Fruit fly (Drosophila melanogaster) whole organism, embryonic: Measurements from ENCODE around the gene Rtca.

ENCODE experiments used
- Awh ChIP-seq: fragments of 200-800 bp; sonication (Bioruptor generic); IDR thresholded peaks from 2 replicates; pipeline ENCODE4, ENCODE4 v1.3.6; 2022; ENCODE audit warnings: missing biosample characterization, missing genetic modification characterization
- BtbVII ChIP-seq: fragments of 200-800 bp; sonication (Bioruptor generic); optimal IDR thresholded peaks from 3 replicates; lab custom pipeline; 2017; ENCODE audit warnings: missing biosample characterization, mild to moderate bottlenecking, missing genetic modification characterization
- CG11247 ChIP-seq: fragments of 200-800 bp; sonication (Bioruptor generic); IDR thresholded peaks from 2 replicates; pipeline ENCODE4 v1.3.6; 2022; ENCODE audit warnings: missing biosample characterization, missing genetic modification characterization
- CG12219 ChIP-seq: fragments of 200-800 bp; sonication (Bioruptor generic); optimal IDR thresholded peaks from 3 replicates; lab custom pipeline; 2018; ENCODE audit warnings: missing biosample characterization, mild to moderate bottlenecking, missing genetic modification characterization
- CG13296 ChIP-seq: fragments of 200-800 bp; sonication (Bioruptor generic); optimal IDR thresholded peaks from 3 replicates; lab custom pipeline; 2018; ENCODE audit warnings: missing biosample characterization, mild to moderate bottlenecking, missing genetic modification characterization
- CG14710 ChIP-seq: fragments of 200-800 bp; sonication (Bioruptor generic); optimal IDR thresholded peaks from 3 replicates; lab custom pipeline; 2019; ENCODE audit warnings: missing biosample characterization, mild to moderate bottlenecking, missing genetic modification characterization, moderate library complexity
- CG15073 ChIP-seq: fragments of 200-800 bp; sonication (Bioruptor generic); optimal IDR thresholded peaks from 2 replicates; lab custom pipeline; 2016; ENCODE audit warnings: missing biosample characterization, missing genetic modification characterization
- CG1603 ChIP-seq: fragments of 200-800 bp; sonication (Bioruptor generic); optimal IDR thresholded peaks from 2 replicates; lab custom pipeline; 2019; ENCODE audit warnings: missing biosample characterization, mild to moderate bottlenecking, missing genetic modification characterization, moderate library complexity
- CG16815 ChIP-seq: fragments of 200-800 bp; sonication (Bioruptor generic); optimal IDR thresholded peaks from 3 replicates; lab custom pipeline; 2017; ENCODE audit warnings: missing biosample characterization, mild to moderate bottlenecking, missing genetic modification characterization
- CG2202 ChIP-seq: fragments of 200-800 bp; sonication (Bioruptor generic); optimal IDR thresholded peaks from 2 replicates; lab custom pipeline; 2018; ENCODE audit warnings: missing biosample characterization, mild to moderate bottlenecking, missing genetic modification characterization
- CG31365 ChIP-seq: fragments of 200-800 bp; sonication (Bioruptor generic); optimal IDR thresholded peaks from 2 replicates; lab custom pipeline; 2018; ENCODE audit warnings: missing biosample characterization, mild to moderate bottlenecking, missing genetic modification characterization
- CG4282 ChIP-seq: fragments of 200-800 bp; sonication (Bioruptor generic); optimal IDR thresholded peaks from 2 replicates; lab custom pipeline; 2016; ENCODE audit warnings: missing biosample characterization, missing genetic modification characterization
- CG43689 ChIP-seq: fragments of 200-800 bp; sonication (Bioruptor generic); IDR thresholded peaks from 2 replicates; pipeline ENCODE4 v1.3.6; 2022; ENCODE audit warnings: missing biosample characterization, missing genetic modification characterization
- CG4424 ChIP-seq: fragments of 200-800 bp; sonication (Bioruptor generic); optimal IDR thresholded peaks from 3 replicates; lab custom pipeline; 2016; ENCODE audit warnings: missing biosample characterization, missing genetic modification characterization
- CG8765 ChIP-seq: fragments of 200-800 bp; sonication (Bioruptor generic); IDR thresholded peaks from 2 replicates; pipeline ENCODE4 v1.3.6; 2022; ENCODE audit warnings: missing biosample characterization, missing genetic modification characterization
- CrebB ChIP-seq: fragments of 200-800 bp; sonication (Bioruptor generic); optimal IDR thresholded peaks from 3 replicates; lab custom pipeline; 2018; ENCODE audit warnings: missing biosample characterization, mild to moderate bottlenecking, missing genetic modification characterization
- Dek ChIP-seq: fragments of 200-800 bp; sonication (Bioruptor generic); optimal IDR thresholded peaks from 3 replicates; lab custom pipeline; 2019; ENCODE audit warnings: missing biosample characterization, mild to moderate bottlenecking, missing genetic modification characterization, moderate library complexity
- Dref ChIP-seq: fragments of 200-800 bp; sonication (Bioruptor generic); IDR thresholded peaks from 2 replicates; pipeline ENCODE4 v1.3.6; 2022; ENCODE audit warnings: missing biosample characterization, missing genetic modification characterization
- Ets97D ChIP-seq: fragments of 200-800 bp; sonication (Bioruptor generic); optimal IDR thresholded peaks from 3 replicates; lab custom pipeline; 2016; ENCODE audit warnings: missing biosample characterization, missing genetic modification characterization
- Fer1 ChIP-seq: fragments of 200-800 bp; sonication (Bioruptor generic); optimal IDR thresholded peaks from 2 replicates; lab custom pipeline; 2017; ENCODE audit warnings: missing biosample characterization, mild to moderate bottlenecking, missing genetic modification characterization
- HHEX ChIP-seq: fragments of 200-800 bp; sonication (Bioruptor generic); optimal IDR thresholded peaks from 3 replicates; lab custom pipeline; 2017; ENCODE audit warnings: missing biosample characterization, mild to moderate bottlenecking, missing genetic modification characterization, missing genetic modification reagents
- HLH3B ChIP-seq: fragments of 200-800 bp; sonication (Bioruptor generic); IDR thresholded peaks from 2 replicates; pipeline ENCODE4 v1.3.6; 2022; ENCODE audit warnings: missing biosample characterization, missing genetic modification characterization
- HLH4C ChIP-seq: fragments of 200-800 bp; sonication (Bioruptor generic); IDR thresholded peaks from 3 replicates; pipeline ENCODE4 v1.3.6; 2022; ENCODE audit warnings: missing biosample characterization, missing genetic modification characterization; ENCODE audit not compliant: partially characterized antibody
- HmgD ChIP-seq: fragments of 200-800 bp; sonication (Bioruptor generic); optimal IDR thresholded peaks from 3 replicates; lab custom pipeline; 2016; ENCODE audit warnings: missing biosample characterization, missing genetic modification characterization
- Hr39 ChIP-seq: fragments of >200 bp; optimal IDR thresholded peaks from 2 replicates; lab custom pipeline; 2017
- Hr78 ChIP-seq, 2 experiments: fragments of 200-800 bp in 1 of 2; fragments of >200 bp in 1 of 2; sonication (Bioruptor generic) in 1 of 2; optimal IDR thresholded peaks; 2 replicates each; lab custom pipeline; 2017 to 2019; ENCODE audit warnings: missing biosample characterization in 2 of 2, missing genetic modification characterization in 2 of 2, mild to moderate bottlenecking in 1 of 2, moderate library complexity in 1 of 2
- Max ChIP-seq: fragments of 200-800 bp; sonication (Bioruptor generic); optimal IDR thresholded peaks from 2 replicates; lab custom pipeline; 2016; ENCODE audit warnings: missing biosample characterization, mild to moderate bottlenecking, missing genetic modification characterization
- Mes4 ChIP-seq: fragments of 200-800 bp; sonication (Bioruptor generic); optimal IDR thresholded peaks from 2 replicates; lab custom pipeline; 2016; ENCODE audit warnings: missing biosample characterization, missing genetic modification characterization
- NC2α ChIP-seq: fragments of 200-800 bp; sonication (Bioruptor generic); optimal IDR thresholded peaks from 2 replicates; lab custom pipeline; 2016; ENCODE audit warnings: missing biosample characterization, missing genetic modification characterization
- Opbp ChIP-seq: fragments of 200-800 bp; sonication (Bioruptor generic); IDR thresholded peaks from 3 replicates; pipeline ENCODE4 v1.3.6; 2022; ENCODE audit warnings: missing biosample characterization, missing genetic modification characterization; ENCODE audit not compliant: partially characterized antibody
- Ravus ChIP-seq: fragments of 200-800 bp; sonication (Bioruptor generic); IDR thresholded peaks from 2 replicates; pipeline ENCODE4 v1.3.6; 2022; ENCODE audit warnings: missing biosample characterization, missing genetic modification characterization
- Sin3A ChIP-seq: fragments of >200 bp; optimal IDR thresholded peaks from 2 replicates; lab custom pipeline; 2018
- Taf1 ChIP-seq: fragments of 200-800 bp; sonication (Bioruptor generic); IDR thresholded peaks from 2 replicates; pipeline ENCODE4 v1.3.6; 2022; ENCODE audit warnings: missing biosample characterization, missing genetic modification characterization
- cg ChIP-seq: fragments of 200-800 bp; sonication (Bioruptor generic); optimal IDR thresholded peaks from 3 replicates; lab custom pipeline; 2019; ENCODE audit warnings: missing biosample characterization, mild to moderate bottlenecking, missing genetic modification characterization, moderate library complexity
- crp ChIP-seq, 2 experiments: fragments of 200-800 bp; sonication (Bioruptor generic); optimal IDR thresholded peaks; 2 replicates in 1 of 2; 3 replicates in 1 of 2; lab custom pipeline; 2017; ENCODE audit warnings: missing biosample characterization in 2 of 2, missing genetic modification characterization in 2 of 2, mild to moderate bottlenecking in 1 of 2, moderate library complexity in 1 of 2
- ems ChIP-seq: fragments of 200-800 bp; sonication (Bioruptor generic); optimal IDR thresholded peaks from 3 replicates; lab custom pipeline; 2016; ENCODE audit warnings: missing biosample characterization, missing genetic modification characterization
- grn ChIP-seq: fragments of 200-800 bp; sonication (Bioruptor generic); optimal IDR thresholded peaks from 3 replicates; lab custom pipeline; 2017; ENCODE audit warnings: missing biosample characterization, missing genetic modification characterization
- gsb-n ChIP-seq: fragments of 200-800 bp; sonication (Bioruptor generic); optimal IDR thresholded peaks from 3 replicates; lab custom pipeline; 2018; ENCODE audit warnings: missing biosample characterization, mild to moderate bottlenecking, missing genetic modification characterization
- hbn ChIP-seq: fragments of 200-800 bp; sonication (Bioruptor generic); IDR thresholded peaks from 2 replicates; pipeline ENCODE4 v1.3.6; 2022; ENCODE audit warnings: missing biosample characterization, missing genetic modification characterization; ENCODE audit not compliant: partially characterized antibody
- nerfin-1 ChIP-seq: fragments of 200-800 bp; sonication (Bioruptor generic); optimal IDR thresholded peaks from 3 replicates; lab custom pipeline; 2019; ENCODE audit warnings: missing biosample characterization, mild to moderate bottlenecking, missing genetic modification characterization, moderate library complexity
- pnt ChIP-seq: fragments of 200-800 bp; sonication (Bioruptor generic); optimal IDR thresholded peaks from 3 replicates; lab custom pipeline; 2016; ENCODE audit warnings: missing biosample characterization, missing genetic modification characterization
- sima ChIP-seq: fragments of 200-800 bp; sonication (Bioruptor generic); optimal IDR thresholded peaks from 2 replicates; lab custom pipeline; 2016; ENCODE audit warnings: missing biosample characterization, missing genetic modification characterization
- sqz ChIP-seq: fragments of 200-800 bp; sonication (Bioruptor generic); optimal IDR thresholded peaks from 3 replicates; lab custom pipeline; 2018; ENCODE audit warnings: missing biosample characterization, mild to moderate bottlenecking, missing genetic modification characterization
- sug ChIP-seq: fragments of 200-800 bp; optimal IDR thresholded peaks from 2 replicates; lab custom pipeline; 2019; ENCODE audit warnings: missing biosample characterization, mild to moderate bottlenecking, missing genetic modification characterization, moderate library complexity
- tna ChIP-seq: fragments of 200-800 bp; sonication (Bioruptor generic); IDR thresholded peaks from 2 replicates; pipeline ENCODE4 v1.3.6; 2022; ENCODE audit warnings: missing biosample characterization, missing genetic modification characterization; ENCODE audit not compliant: partially characterized antibody
- zf30C ChIP-seq: fragments of 200-800 bp; sonication (Bioruptor generic); optimal IDR thresholded peaks from 3 replicates; lab custom pipeline; 2018; ENCODE audit warnings: missing biosample characterization, mild to moderate bottlenecking, missing genetic modification characterization

Gene Rtca

DNA sequence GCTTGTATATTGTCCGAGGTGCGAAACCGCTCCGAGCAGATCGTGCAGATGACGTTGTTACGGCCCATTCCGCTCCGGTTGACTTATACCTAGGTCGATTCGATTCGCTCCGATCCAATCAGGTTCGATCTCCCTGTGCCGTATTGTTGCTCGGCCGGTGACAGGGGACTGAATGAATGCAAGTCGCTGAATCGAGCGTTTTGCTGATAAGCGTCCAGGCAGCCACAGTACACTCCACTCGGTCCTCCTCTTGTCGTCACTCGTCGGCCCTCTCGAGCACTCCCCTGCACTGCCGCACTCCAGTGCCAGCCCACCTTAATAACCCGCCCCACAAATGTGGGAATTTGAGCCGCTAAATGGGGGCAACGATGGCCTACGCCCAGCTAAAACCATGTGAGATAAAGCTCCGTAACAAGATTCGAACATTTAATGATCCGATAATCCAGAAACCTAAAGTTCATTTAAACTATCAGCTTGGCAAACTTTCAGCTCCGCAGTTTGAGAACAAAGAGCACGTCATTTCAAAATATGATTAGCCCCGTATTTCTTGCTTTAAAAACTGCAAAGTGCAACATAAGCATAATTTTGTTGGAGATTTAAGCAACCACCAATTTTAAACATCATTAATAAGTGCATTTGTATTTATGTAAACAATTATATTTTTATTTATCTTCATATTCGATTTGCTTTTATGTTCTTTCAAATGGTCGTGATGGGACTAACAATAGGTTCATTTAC, 28.4 kb upstream of the Rtca start, which contains the start of gene CG4325 (continued):
- no peak for TF ChIP-seq sqz (GFP tag; lab: Kevin White, UChicago)
- TF ChIP-seq, all 482 proteins: peak for 3

DNA sequence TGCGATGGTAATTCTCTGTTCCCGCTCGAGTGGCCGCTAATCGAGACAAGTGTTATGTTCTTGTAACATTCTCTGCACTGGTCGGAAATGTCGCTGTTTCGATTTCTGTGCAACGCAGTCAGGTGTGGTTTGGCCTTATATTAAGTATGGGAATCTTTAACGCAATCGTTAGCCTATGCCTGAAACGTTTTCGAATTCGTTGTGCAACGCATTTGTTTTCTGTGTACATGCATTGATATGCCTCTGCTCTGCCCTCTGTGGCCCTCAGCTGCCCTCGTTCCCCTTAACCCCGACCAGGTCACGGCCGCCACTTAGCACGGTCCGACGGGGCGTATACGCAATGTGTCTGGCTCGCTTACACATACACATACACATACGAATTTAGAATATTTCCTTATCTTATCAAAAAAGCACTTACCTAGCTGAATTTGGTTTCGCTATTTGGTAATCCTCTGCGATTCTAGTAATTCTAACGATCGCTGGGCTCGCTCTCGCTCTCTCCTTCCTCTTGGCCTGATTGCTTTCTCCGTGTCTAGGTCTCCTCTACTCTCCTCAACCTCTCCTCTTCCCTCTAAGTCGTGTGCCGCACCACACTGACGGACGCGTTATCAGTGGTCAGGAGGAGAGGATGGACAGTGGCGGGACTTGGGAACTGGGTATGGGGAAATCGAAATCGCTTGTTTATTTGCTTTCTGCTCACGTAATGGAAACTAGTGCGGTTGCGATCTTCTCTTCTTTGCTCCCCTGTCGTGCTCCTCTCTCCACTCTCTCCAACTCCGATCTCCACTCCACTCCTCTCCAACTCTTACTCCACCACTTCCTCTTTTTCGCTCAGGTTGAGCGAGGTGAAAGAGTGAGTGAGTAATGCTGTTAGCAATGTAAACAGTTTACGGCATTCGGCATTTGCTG, 23.2 kb upstream of the Rtca start:
- TF ChIP-seq crp (GFP tag; optimal IDR thresholded peaks at IDR 0.05; lab: Kevin White, UChicago), result no peak
- TF ChIP-seq Dref (GFP tag; lab: Robert Waterston, UW), result 0 out of 2 replicates have a peak, but pooled peaks have one; percentile 10
- TF ChIP-seq tna (GFP tag; lab: Robert Waterston, UW), result no peak
- no peak for TF ChIP-seq hbn (GFP tag; lab: Robert Waterston, UW)
- TF ChIP-seq HmgD (GFP tag; lab: Kevin White, UChicago), result no peak
- no peak for TF ChIP-seq Awh (GFP tag; lab: Robert Waterston, UW)
- TF ChIP-seq Dek, result no peak
- no peak for TF ChIP-seq CG16815
- no peak for TF ChIP-seq ems (GFP tag; lab: Kevin White, UChicago)
- peak; percentile 32 for TF ChIP-seq cg (GFP tag; lab: Kevin White, UChicago)
- TF ChIP-seq CG43689 (GFP tag; lab: Robert Waterston, UW), result no peak
- TF ChIP-seq Sin3A (lab: Kevin White, UChicago), result no peak
- TF ChIP-seq CrebB (tag; lab: Kevin White, UChicago), result no peak
- TF ChIP-seq Hr39, result no peak
- no peak for TF ChIP-seq sima (GFP tag; lab: Kevin White, UChicago)
- no peak for TF ChIP-seq CG15073 (GFP tag; lab: Kevin White, UChicago)
- TF ChIP-seq HHEX (GFP tag; lab: Kevin White, UChicago), result peak; percentile 2
- peak; percentile 64 for TF ChIP-seq sug (tag; lab: Kevin White, UChicago)
- no peak for TF ChIP-seq gsb-n (tag; lab: Kevin White, UChicago)
- no peak for TF ChIP-seq Max (GFP tag; lab: Kevin White, UChicago)
- no peak for TF ChIP-seq Mes4 (GFP tag; lab: Kevin White, UChicago)
- no peak for TF ChIP-seq NC2α (GFP tag; lab: Kevin White, UChicago)
- no peak for TF ChIP-seq CG4282 (GFP tag; lab: Kevin White, UChicago)
- no peak for TF ChIP-seq Fer1 (GFP tag; lab: Kevin White, UChicago)
- TF ChIP-seq HLH4C, result no peak
- no peak for TF ChIP-seq Taf1
- no peak for TF ChIP-seq BtbVII (GFP tag; lab: Kevin White, UChicago)
- TF ChIP-seq grn (GFP tag; lab: Kevin White, UChicago), result no peak
- TF ChIP-seq nerfin-1 (tag; lab: Kevin White, UChicago), result no peak
- no peak for TF ChIP-seq CG4424 (GFP tag; lab: Kevin White, UChicago)
- no peak for TF ChIP-seq CG11247 (GFP tag; lab: Robert Waterston, UW)
- TF ChIP-seq CG31365 (tag; lab: Kevin White, UChicago), result no peak
- TF ChIP-seq Hr78 (GFP tag; optimal IDR thresholded peaks at IDR 0.05; lab: Kevin White, UChicago), result peak in 1 of 2 experiments; percentile 97
- no peak for TF ChIP-seq Ets97D
- no peak for TF ChIP-seq CG8765 (GFP tag; lab: Robert Waterston, UW)
- TF ChIP-seq HLH3B (GFP tag; lab: Robert Waterston, UW), result no peak
- no peak for TF ChIP-seq Opbp (GFP tag; lab: Robert Waterston, UW)
- no peak for TF ChIP-seq pnt (GFP tag; lab: Kevin White, UChicago)
- no peak for TF ChIP-seq CG2202 (tag; lab: Kevin White, UChicago)
- no peak for TF ChIP-seq CG12219
- TF ChIP-seq zf30C, result no peak
- TF ChIP-seq CG14710, result no peak
- TF ChIP-seq Ravus (GFP tag; lab: Robert Waterston, UW), result no peak
- TF ChIP-seq CG13296 (GFP tag; lab: Kevin White, UChicago), result no peak
- TF ChIP-seq CG1603 (tag; lab: Kevin White, UChicago), result no peak
